Worm (Caenorhabditis elegans) whole organism, L4 larva: ENCODE measurements around the gene F26D2.16.

ENCODE experiments used
- D1046.2 ChIP-seq: fragments of 200-800 bp; sonication (Bioruptor generic); IDR thresholded peaks from 2 replicates; pipeline ENCODE4 v1.3.6; 2022; ENCODE audit warnings: missing genetic modification characterization, missing compliant biosample characterization
- F26F4.8 ChIP-seq: fragments of 200-800 bp; sonication (Bioruptor generic); conservative IDR thresholded peaks from 2 replicates; pipeline ENCODE4 v1.3.6; 2022; ENCODE audit warnings: missing genetic modification characterization, missing compliant biosample characterization
- T20F7.1 ChIP-seq: fragments of 200-800 bp; sonication (Bioruptor generic); optimal IDR thresholded peaks from 2 replicates; lab custom pipeline; 2018; ENCODE audit warnings: mild to moderate bottlenecking, missing genetic modification characterization, missing compliant biosample characterization
- T26A8.4 ChIP-seq: fragments of 200-800 bp; sonication (Bioruptor generic); IDR thresholded peaks from 2 replicates; pipeline ENCODE4 v1.3.6; 2022; ENCODE audit warnings: missing genetic modification characterization, missing compliant biosample characterization
- Y105C5A.15 ChIP-seq: fragments of 200-800 bp; sonication (Bioruptor generic); IDR thresholded peaks from 2 replicates; pipeline ENCODE4 v1.3.6; 2022; ENCODE audit warnings: missing genetic modification characterization, missing compliant biosample characterization
- Y75B8A.6 ChIP-seq: fragments of 200-800 bp; sonication (Bioruptor generic); IDR thresholded peaks from 2 replicates; pipeline ENCODE4 v1.3.6; 2022; ENCODE audit warnings: missing genetic modification reagents, missing genetic modification characterization, missing compliant biosample characterization
- aly-2 ChIP-seq: sonication (generic microtip); optimal IDR thresholded peaks from 2 replicates; lab custom pipeline; 2018; ENCODE audit warnings: missing biosample characterization, missing genetic modification characterization
- ama-1 ChIP-seq: fragments of 150-350 bp; optimal IDR thresholded peaks from 2 replicates; lab custom pipeline; 2014; ENCODE audit warnings: inconsistent platforms, mixed read lengths
- attf-4 ChIP-seq: sonication (generic microtip); optimal IDR thresholded peaks from 3 replicates; lab custom pipeline; 2017; ENCODE audit warnings: missing biosample characterization, missing genetic modification characterization
- ceh-20 ChIP-seq: fragments of 200-800 bp; sonication (Bioruptor generic); IDR thresholded peaks from 2 replicates; pipeline ENCODE4 v1.3.6; 2022; ENCODE audit warnings: missing genetic modification reagents, missing genetic modification characterization, missing compliant biosample characterization
- ceh-32 ChIP-seq: sonication (generic microtip); optimal IDR thresholded peaks from 2 replicates; lab custom pipeline; 2016; ENCODE audit warnings: mild to moderate bottlenecking, missing genetic modification characterization, missing compliant biosample characterization; ENCODE audit not compliant: poor library complexity
- ceh-44 ChIP-seq: fragments of 200-800 bp; sonication (Bioruptor generic); IDR thresholded peaks from 2 replicates; pipeline ENCODE4 v1.3.6; 2022; ENCODE audit warnings: missing genetic modification reagents, missing genetic modification characterization, missing compliant biosample characterization
- daf-12 ChIP-seq: fragments of 150-350 bp; optimal IDR thresholded peaks from 2 replicates; lab custom pipeline; 2014; ENCODE audit warnings: missing biosample characterization, missing genetic modification reagents, missing genetic modification characterization
- dmd-6 ChIP-seq: fragments of 200-800 bp; sonication (Bioruptor generic); IDR thresholded peaks from 2 replicates; pipeline ENCODE4 v1.3.6; 2022; ENCODE audit warnings: missing genetic modification reagents, missing genetic modification characterization, missing compliant biosample characterization
- dmd-8 ChIP-seq: fragments of 200-800 bp; sonication (Bioruptor generic); IDR thresholded peaks from 2 replicates; pipeline ENCODE4 v1.3.6; 2022; ENCODE audit warnings: missing genetic modification characterization, missing compliant biosample characterization
- dpl-1 ChIP-seq: fragments of 150-350 bp; optimal IDR thresholded peaks from 2 replicates; lab custom pipeline; 2014; ENCODE audit warnings: missing biosample characterization, missing genetic modification reagents, missing genetic modification characterization
- duxl-1 ChIP-seq: sonication (generic microtip); optimal IDR thresholded peaks from 2 replicates; lab custom pipeline; 2016; ENCODE audit warnings: mild to moderate bottlenecking, missing genetic modification characterization, moderate library complexity, missing compliant biosample characterization; ENCODE audit not compliant: poor library complexity
- egl-43 ChIP-seq: fragments of 200-800 bp; sonication (Bioruptor generic); IDR thresholded peaks from 2 replicates; pipeline ENCODE4 v1.3.6; 2022; ENCODE audit warnings: missing genetic modification reagents, missing genetic modification characterization, missing compliant biosample characterization
- fkh-10 ChIP-seq: fragments of 150-350 bp; optimal IDR thresholded peaks from 2 replicates; lab custom pipeline; 2014; ENCODE audit warnings: missing biosample characterization, missing genetic modification reagents, missing genetic modification characterization
- hlh-11 ChIP-seq: fragments of 200-800 bp; sonication (Bioruptor generic); optimal IDR thresholded peaks from 2 replicates; lab custom pipeline; 2018; ENCODE audit warnings: mild to moderate bottlenecking, missing genetic modification characterization, missing compliant biosample characterization
- hlh-30 ChIP-seq: sonication (generic microtip); optimal IDR thresholded peaks from 2 replicates; lab custom pipeline; 2017; ENCODE audit warnings: antibody characterized with exemption, mild to moderate bottlenecking, missing genetic modification characterization, missing compliant biosample characterization; ENCODE audit not compliant: insufficient read depth
- lim-7 ChIP-seq: fragments of 200-800 bp; sonication (Bioruptor generic); IDR thresholded peaks from 2 replicates; pipeline ENCODE4 v1.3.6; 2022; ENCODE audit warnings: missing genetic modification characterization, missing compliant biosample characterization
- lin-1 ChIP-seq: fragments of 200-800 bp; sonication (Bioruptor generic); IDR thresholded peaks from 2 replicates; pipeline ENCODE4 v1.3.6; 2022; ENCODE audit warnings: missing genetic modification reagents, missing genetic modification characterization, missing compliant biosample characterization
- lin-13 ChIP-seq: fragments of 150-350 bp; optimal IDR thresholded peaks from 2 replicates; lab custom pipeline; 2014; ENCODE audit warnings: missing biosample characterization, missing genetic modification reagents, missing genetic modification characterization
- lin-15B ChIP-seq: fragments of 150-350 bp; sonication (generic microtip); optimal IDR thresholded peaks from 3 replicates; lab custom pipeline; 2014; ENCODE audit warnings: missing biosample characterization, missing genetic modification characterization
- lin-29 ChIP-seq: fragments of 200-800 bp; sonication (Bioruptor generic); IDR thresholded peaks from 2 replicates; pipeline ENCODE4 v1.3.6; 2022; ENCODE audit warnings: missing genetic modification reagents, missing genetic modification characterization, missing compliant biosample characterization
- lin-38 ChIP-seq: fragments of 200-800 bp; sonication (Bioruptor generic); IDR thresholded peaks from 2 replicates; pipeline ENCODE4 v1.3.6; 2022; ENCODE audit warnings: missing genetic modification reagents, missing genetic modification characterization, missing compliant biosample characterization
- lin-39 ChIP-seq: fragments of 150-350 bp; optimal IDR thresholded peaks from 2 replicates; lab custom pipeline; 2014; ENCODE audit warnings: missing biosample characterization, missing genetic modification reagents, missing genetic modification characterization
- lsy-2 ChIP-seq, 2 experiments: fragments of 150-350 bp in 1 of 2; sonication (generic microtip) in 1 of 2; optimal IDR thresholded peaks; 2 replicates each; lab custom pipeline; 2014 to 2017; ENCODE audit warnings: missing biosample characterization in 2 of 2, missing genetic modification characterization in 2 of 2
- mdl-1 ChIP-seq, 2 experiments: fragments of 150-350 bp in 1 of 2; sonication (generic microtip) in 1 of 2; optimal IDR thresholded peaks; 2 replicates each; lab custom pipeline; 2014 to 2017; ENCODE audit warnings: missing biosample characterization in 2 of 2, missing genetic modification characterization in 2 of 2
- mdt-29 ChIP-seq: fragments of 200-800 bp; sonication (Bioruptor generic); IDR thresholded peaks from 2 replicates; pipeline ENCODE4 v1.3.6; 2022; ENCODE audit warnings: missing genetic modification reagents, missing genetic modification characterization, missing compliant biosample characterization
- mep-1 ChIP-seq: fragments of 150-350 bp; sonication (generic microtip); optimal IDR thresholded peaks from 3 replicates; lab custom pipeline; 2014; ENCODE audit warnings: missing biosample characterization, missing genetic modification characterization
- mes-2 ChIP-seq: sonication (generic microtip); optimal IDR thresholded peaks from 2 replicates; lab custom pipeline; 2016; ENCODE audit warnings: missing genotype, mild to moderate bottlenecking, missing genetic modification characterization, missing compliant biosample characterization; ENCODE audit not compliant: poor library complexity, severe bottlenecking
- nhr-10 ChIP-seq: fragments of 150-350 bp; optimal IDR thresholded peaks from 2 replicates; lab custom pipeline; 2014; ENCODE audit warnings: missing biosample characterization, missing genetic modification characterization
- nhr-237 ChIP-seq: sonication (generic microtip); optimal IDR thresholded peaks from 2 replicates; lab custom pipeline; 2017; ENCODE audit warnings: missing biosample characterization, missing genetic modification characterization
- nhr-28 ChIP-seq: fragments of 150-350 bp; optimal IDR thresholded peaks from 2 replicates; lab custom pipeline; 2014; ENCODE audit warnings: missing biosample characterization, missing genetic modification characterization
- nhr-6 ChIP-seq: fragments of 150-350 bp; optimal IDR thresholded peaks from 2 replicates; lab custom pipeline; 2014; ENCODE audit warnings: missing biosample characterization, missing genetic modification characterization
- nhr-76 ChIP-seq: fragments of 150-350 bp; optimal IDR thresholded peaks from 2 replicates; lab custom pipeline; 2014; ENCODE audit warnings: missing biosample characterization, missing genetic modification characterization
- pha-4 ChIP-seq, 2 experiments: fragments of 150-350 bp in 1 of 2; fragments of 200-800 bp in 1 of 2; sonication (Bioruptor generic) in 1 of 2; IDR thresholded peaks in 1 of 2; optimal IDR thresholded peaks in 1 of 2; 2 replicates each; pipeline versions ENCODE4 v1.3.6 to Lab custom; 2014 to 2022; ENCODE audit warnings: missing genetic modification characterization in 2 of 2, missing genetic modification reagents in 2 of 2, missing biosample characterization in 1 of 2, missing compliant biosample characterization in 1 of 2
- pqm-1 ChIP-seq: sonication (generic microtip); optimal IDR thresholded peaks from 2 replicates; lab custom pipeline; 2017; ENCODE audit warnings: missing biosample characterization, missing genetic modification characterization
- set-16 ChIP-seq: fragments of 200-800 bp; sonication (Bioruptor generic); IDR thresholded peaks from 2 replicates; pipeline ENCODE4 v1.3.6; 2022; ENCODE audit warnings: missing genetic modification reagents, missing genetic modification characterization, missing compliant biosample characterization
- snpc-1.2 ChIP-seq: fragments of 200-800 bp; sonication (Bioruptor generic); IDR thresholded peaks from 2 replicates; pipeline ENCODE4 v1.3.6; 2022; ENCODE audit warnings: missing genetic modification reagents, missing genetic modification characterization, missing compliant biosample characterization
- spr-3 ChIP-seq: fragments of 200-800 bp; sonication (Bioruptor generic); optimal IDR thresholded peaks from 2 replicates; lab custom pipeline; 2018; ENCODE audit warnings: mild to moderate bottlenecking, missing genetic modification characterization, missing compliant biosample characterization
- tag-97 ChIP-seq: fragments of 200-800 bp; sonication (Bioruptor generic); IDR thresholded peaks from 2 replicates; pipeline ENCODE4 v1.3.6; 2022; ENCODE audit warnings: missing genetic modification characterization, missing compliant biosample characterization
- tra-1 ChIP-seq: fragments of 200-800 bp; sonication (Bioruptor generic); IDR thresholded peaks from 2 replicates; pipeline ENCODE4 v1.3.6; 2022; ENCODE audit warnings: missing genetic modification reagents, missing genetic modification characterization, missing compliant biosample characterization
- unc-130 ChIP-seq: sonication (generic microtip); optimal IDR thresholded peaks from 2 replicates; lab custom pipeline; 2016; ENCODE audit warnings: missing genetic modification reagents, missing genetic modification characterization, missing compliant biosample characterization
- vab-7 ChIP-seq: fragments of 200-800 bp; sonication (Bioruptor generic); IDR thresholded peaks from 2 replicates; pipeline ENCODE4 v1.3.6; 2022; ENCODE audit warnings: missing genetic modification reagents, missing genetic modification characterization, missing compliant biosample characterization
- zag-1 ChIP-seq: fragments of 150-350 bp; optimal IDR thresholded peaks from 2 replicates; lab custom pipeline; 2014; ENCODE audit warnings: missing biosample characterization, missing genetic modification characterization
- zfp-3 ChIP-seq: fragments of 200-800 bp; sonication (Bioruptor generic); conservative IDR thresholded peaks from 2 replicates; pipeline ENCODE4 v1.3.6; 2022; ENCODE audit warnings: missing genetic modification reagents, missing genetic modification characterization, missing compliant biosample characterization
- zip-11 ChIP-seq: fragments of 200-800 bp; sonication (Bioruptor generic); IDR thresholded peaks from 2 replicates; pipeline ENCODE4 v1.3.6; 2022; ENCODE audit warnings: missing genetic modification characterization, missing compliant biosample characterization
- ztf-11 ChIP-seq: fragments of 150-350 bp; optimal IDR thresholded peaks from 2 replicates; lab custom pipeline; 2014; ENCODE audit warnings: missing biosample characterization, missing genetic modification characterization
- ztf-7 ChIP-seq: fragments of 150-350 bp; optimal IDR thresholded peaks from 2 replicates; lab custom pipeline; 2014; ENCODE audit warnings: missing biosample characterization, missing genetic modification characterization

Gene F26D2.16

ce11 chrV:16401519-16401918, 18.1 kb downstream of the F26D2.16 start, which contains the start of gene F13A7.14:
Gene F13A7.14 (plus strand): TSS chrV:16401891.
- TF ChIP-seq lin-39 (tag; lab: Kevin White, UChicago): no peak
- TF ChIP-seq lin-13 (GFP tag; lab: Kevin White, UChicago): peak; percentile 33
- TF ChIP-seq mdl-1 (tag; optimal IDR thresholded peaks at IDR 0.05; lab: Kevin White, UChicago): no peak
- TF ChIP-seq T20F7.1 (GFP tag; lab: Kevin White, UChicago): no peak
- TF ChIP-seq vab-7 (GFP tag; lab: Robert Waterston, UW): 0 out of 2 replicates have a peak, but pooled peaks have one; percentile 16
- peak; percentile 87 for TF ChIP-seq unc-130 (GFP tag; lab: Kevin White, UChicago)
- TF ChIP-seq spr-3 (GFP tag; lab: Kevin White, UChicago): peak; percentile 20
- TF ChIP-seq dpl-1 (GFP tag; lab: Kevin White, UChicago): peak; percentile 99
- no peak for TF ChIP-seq daf-12 (tag; lab: Kevin White, UChicago)
- TF ChIP-seq dmd-8 (GFP tag; lab: Robert Waterston, UW): no peak
- no peak for TF ChIP-seq pha-4 (GFP tag; IDR thresholded peaks at IDR 0.05; lab: Robert Waterston, UW)
- TF ChIP-seq pha-4 (tag; optimal IDR thresholded peaks at IDR 0.05; lab: Kevin White, UChicago): no peak
- no peak for TF ChIP-seq ceh-32
- peak; percentile 73 for TF ChIP-seq lin-38 (GFP tag; lab: Robert Waterston, UW)
- no peak for TF ChIP-seq T26A8.4
- TF ChIP-seq lim-7: no peak
- TF ChIP-seq ztf-11 (tag; lab: Kevin White, UChicago): no peak
- TF ChIP-seq mes-2 (tag; lab: Kevin White, UChicago): peak; percentile 100
- no peak for TF ChIP-seq lin-29 (GFP tag; lab: Robert Waterston, UW)
- TF ChIP-seq attf-4 (tag; lab: Kevin White, UChicago): no peak
- no peak for TF ChIP-seq hlh-30 (tag; lab: Kevin White, UChicago)
- TF ChIP-seq hlh-11: no peak
- peak; percentile 75 for TF ChIP-seq dmd-6 (GFP tag; lab: Robert Waterston, UW)
- no peak for TF ChIP-seq zip-11
- peak; percentile 42 for TF ChIP-seq ztf-7 (tag; lab: Kevin White, UChicago)
- TF ChIP-seq lin-1 (GFP tag; lab: Robert Waterston, UW): no peak
- TF ChIP-seq ceh-44: peak; percentile 61; the same call in 1 of the 2 replicates
- no peak for TF ChIP-seq lin-15B
- TF ChIP-seq D1046.2 (GFP tag; lab: Robert Waterston, UW): no peak
- TF ChIP-seq tra-1 (GFP tag; lab: Robert Waterston, UW): peak; percentile 59; the same call in 1 of the 2 replicates
- no peak for TF ChIP-seq F26F4.8
- TF ChIP-seq fkh-10: no peak
- no peak for TF ChIP-seq egl-43 (GFP tag; lab: Robert Waterston, UW)
- TF ChIP-seq zag-1 (tag; lab: Kevin White, UChicago): no peak
- TF ChIP-seq snpc-1.2 (GFP tag; lab: Robert Waterston, UW): 0 out of 2 replicates have a peak, but pooled peaks have one; percentile 32
- TF ChIP-seq nhr-76 (tag; lab: Kevin White, UChicago): no peak
- TF ChIP-seq nhr-6 (tag; lab: Kevin White, UChicago): peak; percentile 14
- TF ChIP-seq pqm-1 (tag; lab: Kevin White, UChicago): no peak
- no peak for TF ChIP-seq aly-2 (tag; lab: Kevin White, UChicago)
- TF ChIP-seq mep-1: no peak
- peak; percentile 68; the same call in 1 of the 2 replicates for TF ChIP-seq tag-97 (GFP tag; lab: Robert Waterston, UW)
- no peak for TF ChIP-seq ama-1 (lab: Kevin White, UChicago)
- TF ChIP-seq Y75B8A.6 (GFP tag; lab: Robert Waterston, UW): no peak
- no peak for TF ChIP-seq nhr-10 (tag; lab: Kevin White, UChicago)
- TF ChIP-seq zfp-3 (GFP tag; lab: Robert Waterston, UW): no peak
- peak in 1 of 2 experiments; percentile 87 for TF ChIP-seq lsy-2 (tag; optimal IDR thresholded peaks at IDR 0.05; lab: Kevin White, UChicago)
- TF ChIP-seq ceh-20 (GFP tag; lab: Robert Waterston, UW): no peak
- no peak for TF ChIP-seq nhr-237 (tag; lab: Kevin White, UChicago)
- TF ChIP-seq set-16 (GFP tag; lab: Robert Waterston, UW): no peak
- no peak for TF ChIP-seq nhr-28 (tag; lab: Kevin White, UChicago)
- TF ChIP-seq Y105C5A.15 (GFP tag; lab: Robert Waterston, UW): no peak
- TF ChIP-seq mdt-29: 0 out of 2 replicates have a peak, but pooled peaks have one; percentile 17
- peak; percentile 85 for TF ChIP-seq duxl-1 (tag; lab: Kevin White, UChicago)
